Fruit fly (Drosophila melanogaster) whole organism, adult: ENCODE measurements around the gene CG16775.

Experiments used
- CG11617 ChIP-seq: fragments of 200-800 bp; sonication (Bioruptor generic); optimal IDR thresholded peaks from 2 replicates; lab custom pipeline; 2017; ENCODE audit warnings: mild to moderate bottlenecking, missing biosample characterization, missing genetic modification reagents, missing genetic modification characterization
- CG12768 ChIP-seq: fragments of 200-800 bp; sonication (Bioruptor generic); optimal IDR thresholded peaks from 2 replicates; lab custom pipeline; 2017; ENCODE audit warnings: missing biosample characterization, missing genetic modification characterization, mild to moderate bottlenecking, moderate library complexity, missing genetic modification reagents
- CG1620 ChIP-seq: fragments of 200-800 bp; sonication (Bioruptor generic); optimal IDR thresholded peaks from 2 replicates; lab custom pipeline; 2016; ENCODE audit warnings: missing biosample characterization, missing genetic modification characterization
- CG33017 ChIP-seq: fragments of 200-800 bp; sonication (Bioruptor generic); optimal IDR thresholded peaks from 2 replicates; lab custom pipeline; 2018; ENCODE audit warnings: missing biosample characterization, mild to moderate bottlenecking, missing genetic modification characterization, moderate library complexity
- CG5204 ChIP-seq: fragments of 200-800 bp; sonication (Bioruptor generic); optimal IDR thresholded peaks from 2 replicates; lab custom pipeline; 2016; ENCODE audit warnings: missing biosample characterization, missing genetic modification characterization
- CG7045 ChIP-seq: fragments of 200-800 bp; sonication (Bioruptor generic); optimal IDR thresholded peaks from 2 replicates; lab custom pipeline; 2017; ENCODE audit warnings: missing biosample characterization, mild to moderate bottlenecking, missing genetic modification characterization
- CG7101 ChIP-seq: fragments of 200-800 bp; sonication (Bioruptor generic); optimal IDR thresholded peaks from 2 replicates; lab custom pipeline; 2018; ENCODE audit warnings: missing biosample characterization, mild to moderate bottlenecking, missing genetic modification characterization, moderate library complexity
- Clk ChIP-seq: fragments of 200-800 bp; sonication (Bioruptor generic); optimal IDR thresholded peaks from 2 replicates; lab custom pipeline; 2017; ENCODE audit warnings: missing biosample characterization, missing genetic modification characterization
- Crg-1 ChIP-seq: fragments of 200-800 bp; sonication (Bioruptor generic); optimal IDR thresholded peaks from 2 replicates; lab custom pipeline; 2016; ENCODE audit warnings: missing biosample characterization, missing genetic modification characterization
- Hr96 ChIP-seq: fragments of 200-800 bp; sonication (Bioruptor generic); optimal IDR thresholded peaks from 2 replicates; lab custom pipeline; 2016; ENCODE audit warnings: missing biosample characterization, missing genetic modification characterization
- bab1 ChIP-seq: fragments of 200-800 bp; sonication (Bioruptor generic); optimal IDR thresholded peaks from 3 replicates; lab custom pipeline; 2019; ENCODE audit warnings: missing biosample characterization, mild to moderate bottlenecking, missing genetic modification characterization, moderate library complexity
- cic ChIP-seq: fragments of 200-800 bp; sonication (Bioruptor generic); optimal IDR thresholded peaks from 2 replicates; lab custom pipeline; 2017; ENCODE audit warnings: missing biosample characterization, mild to moderate bottlenecking, missing genetic modification characterization, moderate library complexity
- cnc ChIP-seq, 2 experiments: fragments of >200 bp; optimal IDR thresholded peaks; 2 replicates each; lab custom pipeline; 2017
- kay ChIP-seq: fragments of 200-800 bp; sonication (Bioruptor generic); peaks from one replicate; lab custom pipeline; 2016; ENCODE audit warnings: missing biosample characterization, missing genetic modification characterization, borderline replicate concordance
- ovo ChIP-seq: fragments of 200-800 bp; sonication (Bioruptor generic); optimal IDR thresholded peaks from 2 replicates; lab custom pipeline; 2016; ENCODE audit warnings: missing biosample characterization, missing genetic modification characterization
- tj ChIP-seq: fragments of 200-800 bp; sonication (Bioruptor generic); optimal IDR thresholded peaks from 3 replicates; lab custom pipeline; 2017; ENCODE audit warnings: missing biosample characterization, mild to moderate bottlenecking, missing genetic modification characterization, moderate library complexity

CG16775 gene

DNA sequence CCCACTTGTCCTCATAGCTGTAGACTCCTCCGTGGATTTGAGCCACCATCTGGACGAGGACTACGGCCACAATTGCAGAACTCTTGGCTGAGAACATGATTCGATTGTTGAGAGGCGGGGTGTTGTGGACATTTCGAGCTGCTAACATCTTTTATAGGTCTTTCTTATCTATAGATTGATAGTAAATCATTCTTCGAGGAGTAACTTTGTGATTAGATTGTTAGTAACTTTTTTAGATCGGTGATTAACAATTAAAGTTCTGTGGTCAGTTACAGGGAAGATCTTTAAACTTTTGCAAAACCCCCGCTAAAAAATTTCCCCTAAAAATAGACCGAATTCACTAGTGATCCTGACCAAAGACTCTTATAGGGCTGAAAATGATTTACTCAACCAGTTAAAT lies at the start of gene CG16775:
Gene CG16775, minus strand, starts transcription at position 101 of the 400 bp plus-strand sequence.
- TF ChIP-seq Hr96 (GFP tag; lab: Kevin White, UChicago) (no peak), CG7101 (no peak), CG11617 (GFP tag; lab: Kevin White, UChicago) (no peak), bab1 (GFP tag; lab: Kevin White, UChicago) (no peak), cic (GFP tag; lab: Kevin White, UChicago) (no peak), CG33017 (tag; lab: Kevin White, UChicago) (no peak), CG5204 (GFP tag; lab: Kevin White, UChicago) (no peak)

DNA sequence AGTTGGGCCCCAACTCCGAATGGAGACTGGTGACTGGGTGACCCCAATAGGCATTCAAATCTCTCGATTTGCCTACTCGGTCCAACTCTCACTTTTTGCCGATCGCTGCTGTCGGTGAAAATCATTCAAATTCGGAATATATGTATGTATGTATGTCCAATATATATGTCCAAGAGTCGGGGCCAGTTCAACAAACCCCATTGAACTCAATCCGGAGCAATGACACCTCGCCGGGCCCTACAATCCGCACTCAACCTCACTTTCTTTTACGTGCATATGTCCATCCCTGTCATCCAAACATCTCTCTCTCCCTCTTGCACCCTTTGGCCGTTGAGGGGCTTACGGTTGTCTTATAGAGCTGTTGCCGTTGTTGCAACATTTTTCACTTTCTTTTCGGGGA lies 48.6 kb upstream of the CG16775 start:
- no peak for TF ChIP-seq CG12768 (GFP tag; lab: Kevin White, UChicago)
- no peak for TF ChIP-seq cic (GFP tag; lab: Kevin White, UChicago)

DNA sequence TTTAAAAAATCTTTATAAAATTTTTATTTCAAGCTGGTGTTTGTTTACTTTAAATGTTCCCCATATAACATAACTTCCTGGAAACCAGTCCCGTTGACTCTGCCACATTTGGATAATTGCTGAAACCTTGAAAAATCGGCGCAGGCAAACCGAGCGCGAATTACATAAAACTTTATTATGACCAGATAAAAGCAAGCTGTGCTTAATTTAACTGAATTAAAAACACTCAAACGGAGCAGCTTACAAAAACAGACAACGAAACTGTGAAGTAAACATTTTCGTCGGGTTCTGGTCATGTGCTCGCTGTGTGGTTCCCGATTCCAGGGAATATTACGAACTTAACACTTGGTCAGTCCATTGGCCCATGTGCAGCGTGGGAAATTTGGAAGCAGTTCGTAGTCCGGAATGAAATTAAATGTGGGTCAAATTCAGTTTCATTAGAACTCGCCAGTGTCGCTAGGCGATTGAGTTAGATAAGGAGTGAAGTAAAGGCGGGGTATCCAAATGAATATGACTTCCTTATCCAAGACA lies 47.4 kb upstream of the CG16775 start:
- TF ChIP-seq CG33017 (tag; lab: Kevin White, UChicago) (no peak), tj (GFP tag; lab: Kevin White, UChicago) (peak; percentile 96)

DNA sequence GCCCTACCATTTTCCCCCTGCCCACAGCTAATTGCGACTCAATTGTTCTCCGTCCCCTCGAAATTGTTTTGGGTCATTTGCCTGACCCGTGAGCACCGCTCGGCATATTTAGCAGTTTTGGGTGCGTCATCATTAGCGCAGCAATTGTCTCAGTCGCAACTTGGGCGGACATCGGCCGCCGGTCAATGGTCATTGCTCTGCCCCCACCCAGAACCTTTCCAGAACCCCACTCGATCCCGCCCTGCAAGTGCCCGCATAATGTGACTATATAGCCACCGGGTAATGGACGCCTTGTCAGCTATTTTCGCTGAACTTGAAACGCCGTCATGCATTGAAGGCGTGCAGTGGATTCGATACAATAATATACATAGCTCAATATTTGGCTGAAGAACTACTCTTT lies 46.6 kb upstream of the CG16775 start:
- TF ChIP-seq CG1620 (GFP tag; lab: Kevin White, UChicago) (no peak), tj (GFP tag; lab: Kevin White, UChicago) (peak; percentile 97), Clk (GFP tag; lab: Kevin White, UChicago) (peak; percentile 5), CG33017 (tag; lab: Kevin White, UChicago) (peak; percentile 8), CG12768 (GFP tag; lab: Kevin White, UChicago) (peak; percentile 93)

DNA sequence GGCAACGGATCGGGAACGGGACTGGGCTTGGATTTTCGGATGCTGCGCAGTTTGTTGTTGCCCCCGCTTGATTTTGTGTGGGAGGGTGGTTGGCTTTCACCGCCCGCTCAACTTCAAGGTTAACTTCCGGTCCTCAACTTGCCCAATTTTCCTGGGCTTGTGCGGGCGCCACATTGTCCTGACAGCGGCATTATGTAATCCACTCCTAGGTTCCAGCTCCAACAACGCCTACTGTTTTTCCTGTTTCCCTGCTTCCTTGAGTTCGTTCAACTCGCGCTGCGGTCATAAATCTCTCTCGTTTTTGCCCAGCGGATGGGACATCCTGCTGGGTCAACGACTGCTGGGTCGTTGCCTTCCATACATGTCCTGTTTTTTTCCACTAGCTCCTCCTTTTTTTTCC lies 45.4 kb upstream of the CG16775 start:
- no peak for TF ChIP-seq cic (GFP tag; lab: Kevin White, UChicago)
- TF ChIP-seq CG7045 (GFP tag; lab: Kevin White, UChicago), result no peak

DNA sequence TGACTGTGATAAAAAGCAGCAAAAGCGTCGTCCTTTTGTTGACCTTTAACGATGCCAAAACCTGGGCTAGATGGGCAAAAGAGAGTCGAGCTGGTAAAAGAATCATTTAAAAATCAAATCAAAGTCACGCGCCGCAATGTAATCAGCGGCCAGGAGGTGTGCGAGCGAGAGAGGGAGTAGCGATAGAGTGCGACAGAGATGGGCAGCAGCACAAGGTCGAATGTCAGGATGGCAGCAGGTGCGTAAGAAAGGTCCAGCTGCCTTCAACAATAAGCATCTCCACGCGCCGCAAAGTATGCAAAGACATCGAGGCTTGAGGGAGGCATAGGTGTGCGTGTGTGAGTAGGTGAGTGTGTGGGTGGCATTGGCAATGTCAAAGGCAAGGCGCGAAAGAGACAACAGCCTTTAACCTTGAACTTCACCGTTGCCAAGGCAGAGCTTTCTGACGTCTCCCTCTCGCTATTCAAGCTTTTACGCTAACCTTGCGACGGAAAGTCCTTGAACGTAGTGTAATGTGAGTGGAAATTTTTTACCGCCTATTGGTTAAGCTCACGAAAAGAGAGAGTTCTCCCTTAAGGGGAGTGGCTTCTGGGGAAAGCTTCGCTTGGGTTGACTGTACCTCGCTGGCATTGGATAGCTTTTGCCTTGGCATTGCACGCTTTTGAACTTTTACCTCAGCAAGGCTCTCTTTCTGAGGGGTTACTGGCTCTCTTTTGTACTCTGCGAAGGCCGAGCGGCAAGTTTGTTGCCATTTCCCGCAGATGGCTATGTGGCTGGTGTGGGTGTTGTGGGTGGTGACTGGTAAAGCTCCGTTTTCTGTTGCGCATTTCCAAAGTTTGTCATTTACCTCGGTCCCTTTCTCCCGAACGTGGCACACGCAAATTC lies 43.5 kb upstream of the CG16775 start:
- no peak for TF ChIP-seq CG7045 (GFP tag; lab: Kevin White, UChicago)
- no peak for TF ChIP-seq cnc (optimal IDR thresholded peaks at IDR 0.05; lab: Kevin White, UChicago)
- peak; percentile 25 for TF ChIP-seq cic (GFP tag; lab: Kevin White, UChicago)

DNA sequence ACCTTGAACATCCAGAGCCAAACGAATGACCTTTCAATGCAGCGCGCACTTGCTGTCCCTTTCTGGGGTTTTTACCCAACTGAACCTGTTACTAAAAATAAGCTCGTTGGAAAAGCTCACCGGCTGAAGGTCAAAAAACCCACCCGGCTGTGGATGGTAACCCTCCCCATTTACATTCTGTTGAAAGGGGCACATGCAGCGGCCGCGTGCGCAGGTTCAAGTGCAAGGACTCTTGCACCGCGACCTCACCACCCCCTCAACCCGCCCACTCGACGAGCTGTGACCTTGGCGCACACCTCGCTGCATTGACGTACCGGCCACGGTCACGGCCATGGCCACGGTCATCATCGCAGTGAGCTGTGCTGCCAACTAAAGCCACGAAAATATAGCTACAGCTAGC lies 41.7 kb upstream of the CG16775 start:
- no peak for TF ChIP-seq Hr96 (GFP tag; lab: Kevin White, UChicago)
- TF ChIP-seq cic (GFP tag; lab: Kevin White, UChicago), result peak; percentile 25

DNA sequence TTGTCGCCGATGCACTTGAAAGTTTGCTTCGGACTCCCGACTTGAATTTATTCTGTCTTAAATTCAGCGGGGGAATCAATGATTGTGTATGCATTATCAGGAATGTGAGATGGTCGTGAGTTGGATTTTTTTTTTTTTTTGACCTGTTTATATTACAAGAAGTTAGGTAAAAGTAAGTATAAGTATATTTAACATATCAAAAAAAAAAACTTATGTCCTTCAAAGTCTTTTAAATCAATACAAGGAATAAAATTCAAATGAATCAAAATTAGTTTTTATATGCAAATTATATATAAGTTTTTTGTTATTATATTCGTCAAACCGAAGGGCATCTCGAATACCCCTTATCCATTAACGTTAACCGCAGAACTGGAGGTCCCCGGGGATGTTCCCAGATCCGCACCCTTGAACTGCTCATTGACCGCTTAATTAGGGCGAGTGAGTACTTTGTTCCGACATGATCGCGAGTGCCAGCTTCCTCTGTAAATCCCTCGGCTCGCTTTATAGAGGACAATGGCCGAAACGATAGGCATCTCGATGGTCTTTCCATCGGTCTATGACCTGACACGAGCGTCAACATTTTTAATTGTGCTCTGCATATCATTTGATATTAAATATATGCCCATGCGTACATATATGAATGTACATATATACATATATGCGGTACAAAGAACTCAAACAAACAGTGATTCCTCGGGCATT lies 40.3 kb upstream of the CG16775 start:
- TF ChIP-seq CG12768 (GFP tag; lab: Kevin White, UChicago) (no peak), Crg-1 (no peak), CG33017 (tag; lab: Kevin White, UChicago) (no peak), kay (GFP tag; lab: Kevin White, UChicago) (no peak), ovo (no peak), cic (GFP tag; lab: Kevin White, UChicago) (no peak), CG1620 (GFP tag; lab: Kevin White, UChicago) (no peak)

DNA sequence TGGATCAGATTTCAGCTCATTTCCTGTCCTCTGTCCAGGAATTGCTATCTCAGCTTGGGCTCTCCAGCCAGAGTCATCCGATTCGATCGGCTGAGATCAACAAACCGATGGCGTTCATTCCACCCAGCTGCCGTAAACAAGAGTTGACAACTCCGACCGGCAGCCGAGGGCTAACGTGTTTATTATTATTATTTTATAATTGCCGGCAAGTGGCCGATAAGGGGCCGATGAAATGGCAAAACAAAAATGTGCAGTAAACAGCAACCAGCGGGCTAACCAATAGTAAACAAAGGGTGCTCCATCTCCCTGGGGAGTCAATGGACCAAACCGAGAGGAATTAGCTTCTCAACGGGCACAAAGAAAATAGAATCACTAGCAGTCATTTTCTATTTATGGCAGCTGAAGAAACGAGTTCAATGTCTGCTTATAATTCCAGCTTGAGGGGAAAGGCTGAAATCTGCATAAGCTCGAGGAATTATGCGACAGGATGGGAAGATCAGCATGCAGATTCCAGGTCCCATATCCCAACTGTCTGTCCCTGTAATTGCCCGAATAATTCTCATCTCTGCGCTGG lies 38.8 kb upstream of the CG16775 start:
- TF ChIP-seq tj (GFP tag; lab: Kevin White, UChicago), result peak; percentile 22
- no peak for TF ChIP-seq ovo
